Fruit fly (Drosophila melanogaster): ENCODE data around the gene CG4582.

CG4582 gene

DNA sequence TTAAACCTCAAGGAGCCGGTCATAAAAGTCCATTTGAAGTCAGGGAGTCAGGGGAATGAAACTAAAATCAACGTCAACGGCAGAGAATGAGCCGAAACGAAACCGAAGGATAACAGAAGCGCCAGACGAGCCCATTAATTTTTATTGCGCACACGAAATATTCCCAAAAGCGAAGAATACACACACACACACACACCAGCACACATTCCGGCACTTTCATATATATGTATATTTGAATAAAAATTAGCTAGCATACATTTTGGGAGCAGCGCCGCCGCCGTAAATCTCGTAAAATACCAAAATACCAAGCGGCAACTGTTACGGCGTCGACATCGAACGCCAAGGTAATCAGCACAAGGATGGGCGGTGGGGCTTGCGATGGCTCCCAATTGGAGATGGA is 43.8 kb downstream of the CG4582 start:
- TF ChIP-seq Myc (optimal IDR thresholded peaks at IDR 0.05) = no peak
- no peak for TF ChIP-seq woc (GFP tag; optimal IDR thresholded peaks at IDR 0.05)
- no peak for TF ChIP-seq fru (GFP tag; optimal IDR thresholded peaks at IDR 0.05)
- TF ChIP-seq tai (GFP tag; optimal IDR thresholded peaks at IDR 0.05) = no peak
- TF ChIP-seq dsf (GFP tag; optimal IDR thresholded peaks at IDR 0.05; ENCODE audit: borderline replicate concordance) = no peak
- TF ChIP-seq Rel (GFP tag; optimal IDR thresholded peaks at IDR 0.05) = no peak
- TF ChIP-seq Rel (tag; optimal IDR thresholded peaks at IDR 0.05) = no peak
- no peak for TF ChIP-seq rgr (GFP tag; optimal IDR thresholded peaks at IDR 0.05)
- no peak for TF ChIP-seq Mio (GFP tag; optimal IDR thresholded peaks at IDR 0.05)

DNA sequence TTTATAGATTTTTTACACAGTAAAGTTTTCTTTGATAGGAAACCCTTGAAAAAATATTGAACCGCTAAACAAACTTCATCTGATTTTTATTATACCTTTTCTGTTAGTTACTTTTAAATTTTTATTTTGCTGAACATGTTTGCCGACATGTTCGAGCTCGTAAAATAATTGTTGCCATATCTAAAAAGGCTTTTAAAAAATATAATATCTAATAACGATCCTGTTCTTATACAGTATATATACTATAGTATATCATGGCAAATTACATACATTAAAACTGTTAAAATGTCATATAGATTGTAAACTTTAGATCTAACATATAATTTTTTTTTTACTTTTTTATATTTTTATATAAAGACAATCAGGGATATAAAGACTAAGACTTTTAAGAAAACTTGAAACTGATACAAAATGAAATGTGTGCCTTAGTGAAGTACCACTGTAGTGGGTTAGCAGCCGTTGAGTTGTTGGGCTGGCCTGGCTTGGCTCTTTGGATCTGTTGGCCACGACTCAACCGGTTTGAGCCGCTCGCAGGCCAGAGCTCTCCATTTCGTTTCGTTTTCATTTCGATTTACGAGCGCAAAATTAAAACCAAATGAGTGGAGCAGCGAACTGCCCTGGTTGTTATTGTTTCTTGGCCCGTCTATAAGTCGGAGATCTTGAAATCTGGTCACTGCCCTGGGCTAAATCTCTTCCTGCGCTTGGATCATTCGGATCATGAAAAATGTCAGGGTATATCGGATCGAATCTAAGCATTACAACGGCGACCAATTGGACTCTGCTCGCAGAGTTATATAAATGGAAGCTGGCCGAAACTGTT is 50.4 kb downstream of the CG4582 start:
- peak; percentile 34 for TF ChIP-seq Sp1 (GFP tag; optimal IDR thresholded peaks at IDR 0.05)
- TF ChIP-seq CG32264 (GFP tag; optimal IDR thresholded peaks at IDR 0.05) = no peak
- peak; percentile 36 for TF ChIP-seq OdsH (GFP tag; optimal IDR thresholded peaks at IDR 0.05)
- TF ChIP-seq psq (GFP tag; optimal IDR thresholded peaks at IDR 0.05) = peak; percentile 41
- TF ChIP-seq N (GFP tag; optimal IDR thresholded peaks at IDR 0.05) = no peak
- no peak for TF ChIP-seq Dfd (GFP tag; optimal IDR thresholded peaks at IDR 0.05)
- TF ChIP-seq dmrt93B (GFP tag; optimal IDR thresholded peaks at IDR 0.05) = peak; percentile 16
- no peak for TF ChIP-seq Jra (GFP tag; optimal IDR thresholded peaks at IDR 0.05)
- no peak for TF ChIP-seq tai (GFP tag; optimal IDR thresholded peaks at IDR 0.05)
- peak; percentile 4 for TF ChIP-seq rgr (GFP tag; optimal IDR thresholded peaks at IDR 0.05)
- no peak for TF ChIP-seq Mio (GFP tag; optimal IDR thresholded peaks at IDR 0.05)
- TF ChIP-seq HLH106 (tag; optimal IDR thresholded peaks at IDR 0.05) = peak; percentile 46
- peak; percentile 17 for TF ChIP-seq Hnf4 (GFP tag; optimal IDR thresholded peaks at IDR 0.05)
- TF ChIP-seq foxo (GFP tag; optimal IDR thresholded peaks at IDR 0.05) = peak in 1 of 2 experiments; percentile 37

DNA sequence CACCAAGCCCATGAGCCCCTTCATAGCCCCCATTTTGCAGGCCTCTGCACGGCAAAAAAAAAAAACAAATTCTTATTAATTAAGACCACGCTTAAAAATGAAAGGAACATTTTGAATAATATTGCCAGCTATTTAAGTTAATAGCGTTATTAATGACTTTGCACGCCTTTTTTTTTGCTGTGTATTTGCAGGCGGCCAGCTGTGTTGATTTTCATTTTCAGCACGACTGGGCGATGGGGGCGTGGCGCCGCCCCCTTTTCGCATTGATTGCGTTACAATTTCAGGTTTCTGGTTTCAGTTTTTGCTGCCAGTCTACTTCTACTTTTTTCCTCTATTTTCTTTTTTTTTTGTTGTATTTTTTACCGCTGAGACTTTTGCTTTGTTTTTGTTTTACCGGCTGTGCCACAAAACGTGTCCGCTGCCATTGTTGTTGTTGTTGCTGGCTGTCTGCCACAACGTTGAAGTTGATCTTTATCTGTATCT is 51.0 kb downstream of the CG4582 start:
- TF ChIP-seq Hr78 (GFP tag; optimal IDR thresholded peaks at IDR 0.05) = no peak
- no peak for TF ChIP-seq Myc (optimal IDR thresholded peaks at IDR 0.05)
- TF ChIP-seq sage (GFP tag; optimal IDR thresholded peaks at IDR 0.05) = no peak
- TF ChIP-seq ey (GFP tag; optimal IDR thresholded peaks at IDR 0.05) = peak; percentile 42
- TF ChIP-seq Hr83 (GFP tag; optimal IDR thresholded peaks at IDR 0.05; ENCODE audit: poor library complexity, severe bottlenecking) = no peak
- no peak for TF ChIP-seq woc (GFP tag; optimal IDR thresholded peaks at IDR 0.05)
- TF ChIP-seq sv (GFP tag; optimal IDR thresholded peaks at IDR 0.05) = no peak
- no peak for TF ChIP-seq lola (GFP tag; optimal IDR thresholded peaks at IDR 0.05)
- TF ChIP-seq br (GFP tag; optimal IDR thresholded peaks at IDR 0.05) = peak; percentile 48
- TF ChIP-seq CG9705 (GFP tag; optimal IDR thresholded peaks at IDR 0.05) = no peak
- TF ChIP-seq dmrt93B (GFP tag; optimal IDR thresholded peaks at IDR 0.05) = no peak
- TF ChIP-seq HLH106 (tag; optimal IDR thresholded peaks at IDR 0.05) = no peak
- TF ChIP-seq Dfd (GFP tag; optimal IDR thresholded peaks at IDR 0.05) = no peak
- TF ChIP-seq OdsH (GFP tag; optimal IDR thresholded peaks at IDR 0.05) = peak; percentile 37
- TF ChIP-seq Vsx2 (GFP tag; optimal IDR thresholded peaks at IDR 0.05; ENCODE audit: partially characterized antibody) = no peak
- TF ChIP-seq dl (GFP tag; optimal IDR thresholded peaks at IDR 0.05; ENCODE audit: insufficient read depth in 1 of 2, partially characterized antibody in 2 of 2) = no peak
- TF ChIP-seq foxo (GFP tag; optimal IDR thresholded peaks at IDR 0.05) = peak in 1 of 2 experiments; percentile 71
- TF ChIP-seq GATAd (GFP tag; optimal IDR thresholded peaks at IDR 0.05) = no peak
- TF ChIP-seq Abd-B (GFP tag; optimal IDR thresholded peaks at IDR 0.05) = no peak
- TF ChIP-seq Mio (GFP tag; optimal IDR thresholded peaks at IDR 0.05) = no peak
- no peak for TF ChIP-seq jim (GFP tag; optimal IDR thresholded peaks at IDR 0.05)
- TF ChIP-seq Rel (GFP tag; optimal IDR thresholded peaks at IDR 0.05) = no peak
- TF ChIP-seq Rel (tag; optimal IDR thresholded peaks at IDR 0.05) = no peak
- peak; percentile 26 for TF ChIP-seq brk (GFP tag; optimal IDR thresholded peaks at IDR 0.05)
- TF ChIP-seq dsf (GFP tag; optimal IDR thresholded peaks at IDR 0.05; ENCODE audit: borderline replicate concordance) = no peak
- peak; percentile 3 for TF ChIP-seq psq (GFP tag; optimal IDR thresholded peaks at IDR 0.05)
- peak; percentile 70 for TF ChIP-seq fru (GFP tag; optimal IDR thresholded peaks at IDR 0.05)
- TF ChIP-seq N (GFP tag; optimal IDR thresholded peaks at IDR 0.05) = no peak
- TF ChIP-seq rgr (GFP tag; optimal IDR thresholded peaks at IDR 0.05) = peak; percentile 56
- no peak for TF ChIP-seq CrebA (GFP tag; optimal IDR thresholded peaks at IDR 0.05; ENCODE audit: borderline replicate concordance)
- TF ChIP-seq tai (GFP tag; optimal IDR thresholded peaks at IDR 0.05) = no peak
- TF ChIP-seq Hnf4 (GFP tag; optimal IDR thresholded peaks at IDR 0.05) = peak; percentile 2
- TF ChIP-seq h (GFP tag; optimal IDR thresholded peaks at IDR 0.05) = peak; percentile 56
- no peak for TF ChIP-seq CG32264 (GFP tag; optimal IDR thresholded peaks at IDR 0.05)
- no peak for TF ChIP-seq Jra (GFP tag; optimal IDR thresholded peaks at IDR 0.05)
- TF ChIP-seq pan (optimal IDR thresholded peaks at IDR 0.05) = no peak
- no peak for TF ChIP-seq Sp1 (GFP tag; optimal IDR thresholded peaks at IDR 0.05)
- TF ChIP-seq Dif (GFP tag; optimal IDR thresholded peaks at IDR 0.05; ENCODE audit: partially characterized antibody) = no peak
- TF ChIP-seq usp (GFP tag; optimal IDR thresholded peaks at IDR 0.05) = no peak

All from whole organism, wandering third instar larva.